Worm (Caenorhabditis elegans): ENCODE results near the gene T26A5.2.

T26A5.2 gene

ce11 chrIII:6421473-6421872 is 45.6 kb upstream of the T26A5.2 start:
- TF ChIP-seq sem-2 (GFP tag; optimal IDR thresholded peaks at IDR 0.05) (no peak), nhr-12 (tag; optimal IDR thresholded peaks at IDR 0.05) (peak; percentile 52), bed-3 (GFP tag; optimal IDR thresholded peaks at IDR 0.05) (no peak), nhr-28 (tag; optimal IDR thresholded peaks at IDR 0.05) (no peak)

ce11 chrIII:6421973-6422511 is 45.1 kb upstream of the T26A5.2 start:
- TF ChIP-seq nhr-2 (tag; optimal IDR thresholded peaks at IDR 0.05): no peak
- no peak for TF ChIP-seq M03D4.4 (tag; optimal IDR thresholded peaks at IDR 0.05)
- no peak for TF ChIP-seq nhr-76 (tag; optimal IDR thresholded peaks at IDR 0.05)
- TF ChIP-seq ces-1 (GFP tag; optimal IDR thresholded peaks at IDR 0.05): no peak
- no peak for TF ChIP-seq bed-3 (GFP tag; optimal IDR thresholded peaks at IDR 0.05)
- TF ChIP-seq unc-39 (tag; optimal IDR thresholded peaks at IDR 0.05): no peak
- no peak for TF ChIP-seq elt-1 (tag; optimal IDR thresholded peaks at IDR 0.05; ENCODE audit: borderline replicate concordance, insufficient read depth)

DNA sequence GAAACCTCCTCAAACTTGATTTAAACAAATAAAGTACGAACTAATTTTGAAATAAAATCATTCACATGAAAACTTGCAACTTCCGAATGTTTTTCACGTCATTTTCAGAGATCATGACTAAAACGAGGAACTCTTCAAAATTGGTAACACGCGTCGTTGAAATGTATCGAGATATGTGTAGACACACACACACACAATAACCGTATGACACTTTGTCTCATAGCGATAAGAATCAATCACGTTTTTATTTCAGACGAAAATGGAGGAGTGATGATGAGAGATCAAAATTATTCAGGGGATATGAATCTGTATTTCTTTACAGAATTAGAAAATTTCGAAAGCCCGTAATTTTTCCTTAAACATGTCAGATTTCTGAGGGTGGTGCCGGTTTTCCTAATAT is 44.4 kb upstream of the T26A5.2 start:
- TF ChIP-seq ceh-39 (tag; optimal IDR thresholded peaks at IDR 0.05): no peak
- no peak for TF ChIP-seq cnd-1 (tag; optimal IDR thresholded peaks at IDR 0.05)

- TF ChIP-seq ham-2 (GFP tag; optimal IDR thresholded peaks at IDR 0.05) (no peak), pha-4 (tag; optimal IDR thresholded peaks at IDR 0.05) (no peak), M03D4.4 (tag; optimal IDR thresholded peaks at IDR 0.05) (no peak), unc-62 (GFP tag; optimal IDR thresholded peaks at IDR 0.05) (no peak), lin-13 (tag; optimal IDR thresholded peaks at IDR 0.05) (no peak), cnd-1 (tag; optimal IDR thresholded peaks at IDR 0.05) (no peak), drap-1 (GFP tag; optimal IDR thresholded peaks at IDR 0.05) (no peak), sptf-1 (tag; optimal IDR thresholded peaks at IDR 0.05) (no peak), hlh-1 (tag; optimal IDR thresholded peaks at IDR 0.05) (no peak), tbx-8 (GFP tag; optimal IDR thresholded peaks at IDR 0.05) (no peak), mls-2 (tag; optimal IDR thresholded peaks at IDR 0.05) (no peak), elt-3 (tag; optimal IDR thresholded peaks at IDR 0.05) (no peak), unc-39 (tag; optimal IDR thresholded peaks at IDR 0.05) (no peak), unc-120 (tag; optimal IDR thresholded peaks at IDR 0.05; ENCODE audit: poor library complexity, severe bottlenecking) (no peak), nhr-12 (tag; optimal IDR thresholded peaks at IDR 0.05) (no peak), ceh-83 (GFP tag; optimal IDR thresholded peaks at IDR 0.05) (no peak), sem-2 (GFP tag; optimal IDR thresholded peaks at IDR 0.05) (no peak)
Observed at ce11 chrIII:6427205-6427604, 39.9 kb upstream of the T26A5.2 start, which contains the start of gene C05D11.8. Gene C05D11.8 (minus strand): TSS chrIII:6427305.

DNA sequence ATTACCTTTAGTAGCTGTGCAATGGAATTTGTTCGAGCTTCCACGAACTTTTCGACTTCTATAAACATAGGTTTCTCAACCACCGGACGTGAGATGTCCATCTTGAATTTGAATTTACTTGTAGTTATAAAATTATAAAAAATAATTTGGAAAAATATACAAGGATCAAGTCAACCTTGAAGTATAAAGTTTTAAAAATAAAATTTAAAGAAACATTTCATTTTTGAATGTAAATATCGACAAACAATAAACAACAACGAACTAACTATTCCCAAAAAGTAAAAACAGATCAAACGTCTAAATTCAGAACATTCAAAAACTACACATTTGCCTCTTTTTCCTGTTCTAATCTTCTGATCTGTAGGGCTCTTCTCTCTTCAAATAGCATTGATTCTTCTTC is 36.3 kb upstream of the T26A5.2 start, which contains the start of gene popl-1:
Gene popl-1, minus strand, starts transcription at position 101 of the 400 bp plus-strand sequence.
- TF ChIP-seq pha-4 (tag; optimal IDR thresholded peaks at IDR 0.05) (no peak), nhr-2 (tag; optimal IDR thresholded peaks at IDR 0.05) (no peak), lin-32 (GFP tag; optimal IDR thresholded peaks at IDR 0.05) (no peak), mab-5 (tag; optimal IDR thresholded peaks at IDR 0.05) (no peak), drap-1 (GFP tag; optimal IDR thresholded peaks at IDR 0.05) (no peak), unc-120 (tag; optimal IDR thresholded peaks at IDR 0.05; ENCODE audit: poor library complexity, severe bottlenecking) (no peak), blmp-1 (tag; optimal IDR thresholded peaks at IDR 0.05) (no peak)

DNA sequence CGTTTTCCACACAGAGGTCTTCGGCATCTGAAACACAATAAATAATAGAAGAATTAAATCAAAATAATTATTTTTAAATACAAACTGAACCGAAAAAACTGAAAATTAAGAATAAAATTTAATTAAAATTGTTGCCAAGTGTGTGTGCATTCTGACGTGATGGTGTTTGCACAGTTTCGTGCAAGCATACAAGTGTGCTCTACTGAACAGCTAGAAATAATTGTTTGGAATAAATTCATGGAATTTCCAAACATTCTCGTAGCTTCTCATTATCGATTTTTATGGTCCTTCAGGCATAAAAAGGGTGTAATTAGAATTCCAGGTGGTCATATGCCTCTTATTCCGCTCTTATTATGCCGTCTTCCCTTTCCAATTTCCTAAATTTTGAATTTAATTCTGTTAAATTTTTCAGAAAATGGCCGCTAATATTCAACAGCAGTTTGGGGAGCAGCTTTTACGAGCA is 35.3 kb upstream of the T26A5.2 start, which contains the start of the genes mrps-17 and txdc-9:
Gene mrps-17, minus strand, starts transcription at position 33 of the 463 bp plus-strand sequence.
Gene txdc-9, plus strand, starts transcription at position 413 of the 463 bp plus-strand sequence.
- TF ChIP-seq mep-1 (tag; optimal IDR thresholded peaks at IDR 0.05) (peak; percentile 75), ham-2 (GFP tag; optimal IDR thresholded peaks at IDR 0.05) (peak; percentile 70), sptf-1 (tag; optimal IDR thresholded peaks at IDR 0.05) (peak; percentile 55), ceh-43 (GFP tag; optimal IDR thresholded peaks at IDR 0.05) (peak; percentile 80), blmp-1 (tag; optimal IDR thresholded peaks at IDR 0.05) (no peak), nhr-76 (tag; optimal IDR thresholded peaks at IDR 0.05) (no peak), ces-1 (GFP tag; optimal IDR thresholded peaks at IDR 0.05) (peak; percentile 99), pha-4 (tag; optimal IDR thresholded peaks at IDR 0.05) (peak; percentile 86), hlh-1 (tag; optimal IDR thresholded peaks at IDR 0.05) (peak; percentile 30), lin-13 (tag; optimal IDR thresholded peaks at IDR 0.05) (peak; percentile 48), lsy-2 (tag; optimal IDR thresholded peaks at IDR 0.05) (peak; percentile 81), nhr-237 (tag; optimal IDR thresholded peaks at IDR 0.05) (no peak)
